Worm (Caenorhabditis elegans) whole organism, L2 larva: ENCODE data around the gene C07G3.8.

Experiments used
- C34F6.9 ChIP-seq: fragments of 150-350 bp; optimal IDR thresholded peaks from 2 replicates; lab custom pipeline; 2014; ENCODE audit warnings: missing biosample characterization, missing genetic modification characterization
- F13H6.1 ChIP-seq: sonication (generic microtip); optimal IDR thresholded peaks from 2 replicates; lab custom pipeline; 2016; ENCODE audit warnings: missing genetic modification characterization, missing compliant biosample characterization
- R02D3.7 ChIP-seq: fragments of 150-350 bp; optimal IDR thresholded peaks from 2 replicates; lab custom pipeline; 2014; ENCODE audit warnings: missing biosample characterization, missing genetic modification characterization
- Y55F3AM.14 ChIP-seq: fragments of 200-800 bp; sonication (Bioruptor generic); optimal IDR thresholded peaks from 2 replicates; lab custom pipeline; 2018; ENCODE audit warnings: mild to moderate bottlenecking, missing genetic modification characterization, missing compliant biosample characterization
- ZK546.5 ChIP-seq: sonication (generic microtip); optimal IDR thresholded peaks from 2 replicates; lab custom pipeline; 2017; ENCODE audit warnings: missing biosample characterization, missing genetic modification characterization
- alr-1 ChIP-seq: fragments of 150-350 bp; optimal IDR thresholded peaks from 2 replicates; lab custom pipeline; 2014; ENCODE audit warnings: missing biosample characterization, missing genetic modification characterization
- ama-1 ChIP-seq: fragments of 150-350 bp; optimal IDR thresholded peaks from 2 replicates; lab custom pipeline; 2018; ENCODE audit warnings: inconsistent platforms
- blmp-1 ChIP-seq: sonication (generic microtip); optimal IDR thresholded peaks from 2 replicates; lab custom pipeline; 2017; ENCODE audit warnings: missing genetic modification characterization, mild to moderate bottlenecking, missing compliant biosample characterization, antibody characterized with exemption, moderate library complexity; ENCODE audit not compliant: insufficient read depth
- crh-2 ChIP-seq: sonication (generic microtip); optimal IDR thresholded peaks from 2 replicates; lab custom pipeline; 2017; ENCODE audit warnings: missing biosample characterization, missing genetic modification characterization
- dmd-4 ChIP-seq: sonication (generic microtip); optimal IDR thresholded peaks from 2 replicates; lab custom pipeline; 2017; ENCODE audit warnings: missing biosample characterization, missing genetic modification characterization
- elt-1 ChIP-seq: fragments of 150-350 bp; optimal IDR thresholded peaks from 2 replicates; lab custom pipeline; 2014; ENCODE audit warnings: missing biosample characterization, missing genetic modification characterization
- fos-1 ChIP-seq: fragments of 150-350 bp; optimal IDR thresholded peaks from 2 replicates; lab custom pipeline; 2014; ENCODE audit warnings: missing biosample characterization, missing genetic modification characterization
- lin-13 ChIP-seq: fragments of 150-350 bp; optimal IDR thresholded peaks from 2 replicates; lab custom pipeline; 2014; ENCODE audit warnings: missing biosample characterization, missing genetic modification reagents, missing genetic modification characterization
- lin-39 ChIP-seq: fragments of 150-350 bp; optimal IDR thresholded peaks from 2 replicates; lab custom pipeline; 2014; ENCODE audit warnings: missing biosample characterization, missing genetic modification reagents, missing genetic modification characterization
- lsy-2 ChIP-seq, 2 experiments: fragments of 150-350 bp in 1 of 2; sonication (generic microtip) in 1 of 2; optimal IDR thresholded peaks; 2 replicates each; lab custom pipeline; 2014 to 2017; ENCODE audit warnings: missing biosample characterization in 2 of 2, missing genetic modification characterization in 2 of 2
- mab-5 ChIP-seq: fragments of 150-350 bp; optimal IDR thresholded peaks from 2 replicates; lab custom pipeline; 2014; ENCODE audit warnings: missing biosample characterization, missing genetic modification characterization
- mbf-1 ChIP-seq: sonication (generic microtip); optimal IDR thresholded peaks from 2 replicates; lab custom pipeline; 2017; ENCODE audit warnings: missing biosample characterization, missing genetic modification characterization
- nhr-10 ChIP-seq: sonication (generic microtip); optimal IDR thresholded peaks from 2 replicates; lab custom pipeline; 2017; ENCODE audit warnings: missing biosample characterization, missing genetic modification characterization
- nhr-11 ChIP-seq: fragments of 150-350 bp; optimal IDR thresholded peaks from 2 replicates; lab custom pipeline; 2014; ENCODE audit warnings: missing biosample characterization, missing genetic modification characterization
- nhr-12 ChIP-seq: fragments of 150-350 bp; optimal IDR thresholded peaks from 2 replicates; lab custom pipeline; 2014; ENCODE audit warnings: missing biosample characterization, missing genetic modification characterization
- nhr-129 ChIP-seq: fragments of 150-350 bp; optimal IDR thresholded peaks from 2 replicates; lab custom pipeline; 2014; ENCODE audit warnings: missing biosample characterization, missing genetic modification characterization
- nhr-21 ChIP-seq: fragments of 150-350 bp; optimal IDR thresholded peaks from 2 replicates; lab custom pipeline; 2014; ENCODE audit warnings: missing biosample characterization, missing genetic modification characterization
- nhr-23 ChIP-seq: fragments of 150-350 bp; optimal IDR thresholded peaks from 2 replicates; lab custom pipeline; 2014; ENCODE audit warnings: missing biosample characterization, missing genetic modification reagents, missing genetic modification characterization
- nhr-237 ChIP-seq: fragments of 150-350 bp; optimal IDR thresholded peaks from 2 replicates; lab custom pipeline; 2014; ENCODE audit warnings: missing biosample characterization, missing genetic modification characterization
- nhr-25 ChIP-seq: fragments of 150-350 bp; sonication (generic microtip); optimal IDR thresholded peaks from 3 replicates; lab custom pipeline; 2014; ENCODE audit warnings: missing biosample characterization, missing genetic modification characterization
- nhr-6 ChIP-seq: fragments of 150-350 bp; optimal IDR thresholded peaks from 2 replicates; lab custom pipeline; 2014; ENCODE audit warnings: missing biosample characterization, missing genetic modification characterization
- nhr-77 ChIP-seq: fragments of 150-350 bp; optimal IDR thresholded peaks from 2 replicates; lab custom pipeline; 2014; ENCODE audit warnings: missing biosample characterization, missing genetic modification characterization
- peb-1 ChIP-seq: fragments of 150-350 bp; optimal IDR thresholded peaks from 2 replicates; lab custom pipeline; 2014; ENCODE audit warnings: missing biosample characterization, missing genetic modification characterization
- sem-4 ChIP-seq: fragments of 150-350 bp; optimal IDR thresholded peaks from 2 replicates; lab custom pipeline; 2014; ENCODE audit warnings: missing biosample characterization, missing genetic modification reagents, missing genetic modification characterization
- skn-1 ChIP-seq: sonication (generic microtip); optimal IDR thresholded peaks from 2 replicates; lab custom pipeline; 2017; ENCODE audit warnings: missing biosample characterization, missing genetic modification characterization
- sma-3 ChIP-seq: sonication (generic microtip); optimal IDR thresholded peaks from 2 replicates; lab custom pipeline; 2016; ENCODE audit warnings: missing genetic modification reagents, missing genetic modification characterization, missing compliant biosample characterization
- unc-39 ChIP-seq: fragments of 150-350 bp; optimal IDR thresholded peaks from 2 replicates; lab custom pipeline; 2014; ENCODE audit warnings: missing biosample characterization, missing genetic modification characterization
- unc-62 ChIP-seq: fragments of 150-350 bp; optimal IDR thresholded peaks from 2 replicates; lab custom pipeline; 2014; ENCODE audit warnings: missing biosample characterization, missing genetic modification reagents, missing genetic modification characterization
- zag-1 ChIP-seq: fragments of 150-350 bp; optimal IDR thresholded peaks from 2 replicates; lab custom pipeline; 2014; ENCODE audit warnings: missing biosample characterization, missing genetic modification characterization
- ztf-11 ChIP-seq: sonication (generic microtip); optimal IDR thresholded peaks from 2 replicates; lab custom pipeline; 2017; ENCODE audit warnings: missing biosample characterization, missing genetic modification characterization
- ztf-4 ChIP-seq: fragments of 150-350 bp; optimal IDR thresholded peaks from 2 replicates; lab custom pipeline; 2014; ENCODE audit warnings: missing biosample characterization, missing genetic modification characterization

Gene C07G3.8

DNA sequence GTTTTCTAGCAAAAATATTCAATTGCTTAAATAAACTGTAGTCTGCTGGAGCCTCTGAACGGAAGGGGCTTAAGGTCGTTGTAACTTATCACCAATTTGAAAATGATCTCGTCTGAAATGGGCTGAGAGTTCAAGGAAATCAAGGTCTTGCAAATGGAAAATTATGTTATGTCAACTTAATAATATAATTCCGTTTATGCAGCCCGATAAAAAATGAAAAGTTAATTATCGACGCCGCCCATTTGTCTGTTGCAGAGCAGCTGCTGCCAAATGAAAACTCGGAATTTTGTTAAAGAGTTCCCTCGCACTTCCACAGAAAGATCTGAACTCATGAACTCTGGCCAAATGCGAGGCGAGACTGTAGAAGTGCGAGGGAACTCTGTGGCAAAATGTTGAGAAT lies 39.2 kb upstream of the C07G3.8 start, which contains the start of gene srbc-67:
Gene srbc-67 (minus strand): TSS at position 101 of the 400 bp plus-strand sequence.
- TF ChIP-seq mbf-1 (tag; lab: Kevin White, UChicago) (no peak), blmp-1 (tag; lab: Kevin White, UChicago) (no peak), nhr-77 (tag; lab: Kevin White, UChicago) (no peak), ZK546.5 (tag; lab: Kevin White, UChicago) (no peak), zag-1 (tag; lab: Kevin White, UChicago) (no peak), nhr-25 (tag; lab: Kevin White, UChicago) (no peak), nhr-11 (tag; lab: Kevin White, UChicago) (no peak), lin-13 (no peak), dmd-4 (tag; lab: Kevin White, UChicago) (no peak), R02D3.7 (tag; lab: Kevin White, UChicago) (no peak), nhr-6 (tag; lab: Kevin White, UChicago) (no peak), fos-1 (no peak), skn-1 (tag; lab: Kevin White, UChicago) (no peak), elt-1 (tag; lab: Kevin White, UChicago) (no peak), nhr-237 (tag; lab: Kevin White, UChicago) (no peak), nhr-12 (tag; lab: Kevin White, UChicago) (no peak)
- TF ChIP-seq, all 48 proteins: peak for 0

DNA sequence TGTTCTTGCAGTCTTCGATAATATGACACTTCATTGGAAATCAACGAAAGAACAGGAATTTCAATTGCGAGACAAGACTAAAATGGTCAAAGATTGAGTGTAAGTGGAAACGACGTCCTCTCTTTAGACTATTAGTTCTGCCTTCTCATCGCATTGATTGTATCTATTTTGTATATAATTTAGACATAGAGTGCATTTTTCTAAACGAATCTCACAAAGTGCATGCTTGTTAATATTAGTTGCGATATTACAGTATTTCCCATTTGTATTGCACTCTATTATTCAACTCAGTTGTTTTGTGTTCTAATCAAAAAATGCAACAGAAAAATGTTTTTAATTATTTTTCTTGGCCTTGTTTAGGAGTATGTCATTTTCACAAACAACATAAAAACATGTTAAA lies 36.4 kb upstream of the C07G3.8 start, which contains the start of gene nhr-93:
Gene nhr-93 (minus strand): TSS at position 101 of the 400 bp plus-strand sequence.
- TF ChIP-seq C34F6.9 (tag; lab: Kevin White, UChicago): no peak
- TF ChIP-seq skn-1 (tag; lab: Kevin White, UChicago): no peak

DNA sequence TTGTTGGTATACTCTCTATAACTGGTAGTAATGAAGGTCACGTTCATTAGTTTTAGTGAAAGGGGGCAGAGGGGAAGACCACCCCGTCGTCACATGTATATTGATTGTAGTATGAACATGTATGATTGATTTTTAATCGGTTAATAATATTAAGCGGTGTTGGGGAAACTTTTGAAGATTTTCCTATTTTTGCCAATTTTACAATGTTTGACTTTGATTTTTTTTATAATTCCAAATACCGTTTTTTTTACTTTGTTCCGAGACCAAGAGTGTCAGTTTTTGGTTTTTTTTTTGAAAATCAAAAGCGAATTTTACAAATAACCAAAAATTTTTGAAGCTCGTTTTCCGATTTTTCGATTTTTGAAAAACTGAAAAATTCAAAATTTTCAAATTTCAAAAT lies 33.3 kb upstream of the C07G3.8 start, which contains the start of gene nhr-221:
Gene nhr-221 (minus strand): TSS at position 101 of the 400 bp plus-strand sequence.
- TF ChIP-seq ztf-4 (tag; lab: Kevin White, UChicago) (no peak), sem-4 (tag; lab: Kevin White, UChicago) (no peak), nhr-21 (tag; lab: Kevin White, UChicago) (no peak), peb-1 (tag; lab: Kevin White, UChicago) (no peak), zag-1 (tag; lab: Kevin White, UChicago) (no peak), fos-1 (no peak), nhr-23 (tag; lab: Kevin White, UChicago) (no peak)

DNA sequence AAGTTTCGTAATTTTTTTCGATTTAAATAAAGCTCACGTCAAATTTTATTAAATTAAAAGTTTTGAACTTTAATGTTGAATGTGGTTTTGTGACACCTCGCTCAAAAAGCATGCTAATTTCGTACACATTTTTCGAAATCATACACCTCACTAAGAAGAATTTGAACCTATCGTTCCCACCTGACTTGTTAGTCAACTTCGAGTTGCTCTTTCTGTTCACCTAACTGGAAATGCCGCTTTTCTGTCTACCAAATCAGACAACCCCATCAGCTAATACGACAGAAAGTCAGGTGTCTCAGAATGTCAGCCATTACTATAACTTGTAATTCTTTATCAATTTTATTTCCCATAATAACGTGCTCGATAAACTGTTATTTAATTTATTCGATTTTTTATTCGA lies 28.5 kb upstream of the C07G3.8 start, which contains the start of gene srbc-66:
Gene srbc-66 (plus strand): TSS at position 301 of the 400 bp plus-strand sequence.
- no peak for TF ChIP-seq blmp-1 (tag; lab: Kevin White, UChicago)
- TF ChIP-seq nhr-10: no peak
- TF ChIP-seq ztf-11 (tag; lab: Kevin White, UChicago): no peak
- TF ChIP-seq unc-62 (GFP tag; lab: Kevin White, UChicago): no peak
- no peak for TF ChIP-seq lin-39 (tag; lab: Kevin White, UChicago)
- TF ChIP-seq sma-3 (GFP tag; lab: Kevin White, UChicago): no peak
- TF ChIP-seq crh-2 (tag; lab: Kevin White, UChicago): no peak
- TF ChIP-seq F13H6.1: no peak
- TF ChIP-seq ama-1 (lab: Kevin White, UChicago): no peak
- no peak for TF ChIP-seq ztf-4 (tag; lab: Kevin White, UChicago)

DNA sequence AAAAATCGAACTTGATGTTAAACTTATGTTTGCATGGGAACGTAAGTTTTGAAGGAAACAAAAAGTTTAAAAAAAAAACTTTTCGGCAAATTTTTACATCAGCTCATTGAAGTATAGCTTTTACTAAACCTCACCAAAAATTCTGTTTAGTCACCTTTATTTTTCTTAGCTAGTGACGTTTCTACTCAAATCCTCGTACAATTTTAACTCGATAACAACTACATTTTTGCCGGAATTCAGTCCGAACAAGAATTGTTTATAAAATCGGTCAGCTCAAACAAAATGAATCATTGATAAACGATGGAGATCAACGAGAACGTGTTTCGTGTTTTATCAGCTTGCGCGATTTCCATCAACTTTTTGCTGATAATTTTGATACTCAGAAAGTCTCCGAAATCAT lies 24.9 kb upstream of the C07G3.8 start, which contains the start of gene str-260:
Gene str-260 (plus strand): TSS at position 301 of the 400 bp plus-strand sequence.
- TF ChIP-seq lsy-2 (tag; optimal IDR thresholded peaks at IDR 0.05; lab: Kevin White, UChicago): no peak
- TF ChIP-seq fos-1: no peak
- no peak for TF ChIP-seq mab-5
- TF ChIP-seq alr-1 (tag; lab: Kevin White, UChicago): no peak

DNA sequence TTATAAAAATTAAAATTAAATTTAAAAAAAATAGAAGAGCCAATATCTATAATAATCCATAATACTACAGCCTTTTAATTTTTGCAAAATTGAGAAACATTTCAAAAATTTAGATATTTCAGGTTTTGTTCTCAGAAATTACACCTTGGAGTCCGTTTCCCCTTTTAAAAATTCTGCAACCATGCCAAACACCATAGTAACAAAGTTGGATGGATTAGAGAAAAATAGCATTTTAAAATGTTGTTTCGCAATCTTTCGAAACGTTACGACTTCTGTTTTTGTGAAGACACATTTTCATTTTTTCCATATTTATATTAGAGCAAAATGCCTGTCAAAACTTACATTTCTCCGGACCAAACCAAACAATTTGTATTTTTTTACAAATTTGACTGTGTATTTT lies 23.0 kb upstream of the C07G3.8 start, which contains the start of gene T24A6.7:
Gene T24A6.7 (plus strand): TSS at position 301 of the 400 bp plus-strand sequence.
- TF ChIP-seq peb-1 (tag; lab: Kevin White, UChicago) (no peak), ZK546.5 (tag; lab: Kevin White, UChicago) (no peak), ztf-4 (tag; lab: Kevin White, UChicago) (no peak), elt-1 (tag; lab: Kevin White, UChicago) (no peak), nhr-25 (tag; lab: Kevin White, UChicago) (no peak), Y55F3AM.14 (GFP tag; lab: Kevin White, UChicago) (no peak), lsy-2 (tag; optimal IDR thresholded peaks at IDR 0.05; lab: Kevin White, UChicago) (no peak), unc-39 (no peak), C34F6.9 (tag; lab: Kevin White, UChicago) (no peak), fos-1 (no peak), nhr-129 (tag; lab: Kevin White, UChicago) (no peak), nhr-23 (tag; lab: Kevin White, UChicago) (no peak)
